Worm (Caenorhabditis elegans): ENCODE data around the gene Y7A5A.13.

The Y7A5A.13 gene

ce11 chrX:15746705-15747104 is 27.0 kb upstream of the Y7A5A.13 start, which contains the start of gene srxa-9:
srxa-9 (plus strand) TSS chrX:15747005.
- TF ChIP-seq lin-13 (GFP tag; optimal IDR thresholded peaks at IDR 0.05): no peak
- TF ChIP-seq ceh-28 (tag; optimal IDR thresholded peaks at IDR 0.05): no peak
- TF ChIP-seq Y48G9A.11 (GFP tag; IDR thresholded peaks at IDR 0.05): no peak
- TF ChIP-seq lin-39 (tag; optimal IDR thresholded peaks at IDR 0.05): no peak
- no peak for TF ChIP-seq dpl-1 (GFP tag; optimal IDR thresholded peaks at IDR 0.05)
- no peak for TF ChIP-seq php-3 (GFP tag; IDR thresholded peaks at IDR 0.05)
- no peak for TF ChIP-seq spr-1 (tag; optimal IDR thresholded peaks at IDR 0.05)
- TF ChIP-seq T20F7.1 (GFP tag; optimal IDR thresholded peaks at IDR 0.05): no peak
- TF ChIP-seq hif-1 (tag; optimal IDR thresholded peaks at IDR 0.05): no peak
- TF ChIP-seq unc-39 (tag; optimal IDR thresholded peaks at IDR 0.05): no peak
- TF ChIP-seq ceh-62 (tag; optimal IDR thresholded peaks at IDR 0.05): no peak
- TF ChIP-seq R02D3.7 (tag; optimal IDR thresholded peaks at IDR 0.05): no peak
- TF ChIP-seq ama-1 (optimal IDR thresholded peaks at IDR 0.05): no peak
- TF ChIP-seq spr-3 (GFP tag; optimal IDR thresholded peaks at IDR 0.05): no peak
- TF ChIP-seq Y75B8A.6 (GFP tag; IDR thresholded peaks at IDR 0.05): no peak
- TF ChIP-seq nhr-42 (GFP tag; IDR thresholded peaks at IDR 0.05): no peak
- TF ChIP-seq mdt-29 (GFP tag; IDR thresholded peaks at IDR 0.05): no peak
- no peak for TF ChIP-seq F37D6.2 (tag; optimal IDR thresholded peaks at IDR 0.05)
- TF ChIP-seq hmg-1.1 (GFP tag; IDR thresholded peaks at IDR 0.05): no peak
- TF ChIP-seq T26A8.4 (GFP tag; IDR thresholded peaks at IDR 0.05): no peak

ce11 chrX:15747814-15748213 is 25.8 kb upstream of the Y7A5A.13 start:
- no peak for TF ChIP-seq daf-12 (tag; optimal IDR thresholded peaks at IDR 0.05)
- TF ChIP-seq F37D6.2 (tag; optimal IDR thresholded peaks at IDR 0.05): no peak
- no peak for TF ChIP-seq jun-1 (tag; optimal IDR thresholded peaks at IDR 0.05)
- no peak for TF ChIP-seq unc-62 (GFP tag; optimal IDR thresholded peaks at IDR 0.05 in 1 of 2)
- TF ChIP-seq unc-62 (tag; optimal IDR thresholded peaks at IDR 0.05): no peak
- TF ChIP-seq dve-1 (tag; optimal IDR thresholded peaks at IDR 0.05; ENCODE audit: insufficient read depth): peak; percentile 5
- TF ChIP-seq gei-8 (GFP tag; optimal IDR thresholded peaks at IDR 0.05): no peak
- TF ChIP-seq php-3 (GFP tag; IDR thresholded peaks at IDR 0.05): 0 out of 2 replicates have a peak, but pooled peaks have one; percentile 20
- no peak for TF ChIP-seq ztf-11 (tag; optimal IDR thresholded peaks at IDR 0.05)
- TF ChIP-seq ceh-82 (tag; optimal IDR thresholded peaks at IDR 0.05): no peak
- peak; percentile 56; the same call in 1 of the 2 replicates for TF ChIP-seq vab-7 (GFP tag; IDR thresholded peaks at IDR 0.05)
- TF ChIP-seq nhr-77 (tag; optimal IDR thresholded peaks at IDR 0.05): no peak
- TF ChIP-seq Y48G9A.11 (GFP tag; IDR thresholded peaks at IDR 0.05): peak; percentile 44
- no peak for TF ChIP-seq nhr-42 (GFP tag; IDR thresholded peaks at IDR 0.05)
- peak; percentile 15 for TF ChIP-seq lir-3 (tag; optimal IDR thresholded peaks at IDR 0.05)
- TF ChIP-seq tag-97 (GFP tag; IDR thresholded peaks at IDR 0.05): no peak
- TF ChIP-seq mdl-1 (tag; optimal IDR thresholded peaks at IDR 0.05): no peak
- no peak for TF ChIP-seq ama-1 (optimal IDR thresholded peaks at IDR 0.05)
- TF ChIP-seq ceh-62 (tag; optimal IDR thresholded peaks at IDR 0.05): no peak
- 0 out of 2 replicates have a peak, but pooled peaks have one; percentile 5 for TF ChIP-seq lim-7 (GFP tag; IDR thresholded peaks at IDR 0.05)
- 0 out of 4 replicates have a peak, but pooled peaks of 1 of the 2 experiments have one; percentile 17 for TF ChIP-seq madf-5 (GFP tag; IDR thresholded peaks at IDR 0.05)
- no peak for TF ChIP-seq lin-15B (tag; optimal IDR thresholded peaks at IDR 0.05)
- no peak for TF ChIP-seq unc-130 (GFP tag; optimal IDR thresholded peaks at IDR 0.05)
- no peak for TF ChIP-seq egl-27 (tag; optimal IDR thresholded peaks at IDR 0.05)
- peak; percentile 0 for TF ChIP-seq rbr-2 (tag; optimal IDR thresholded peaks at IDR 0.05)
- TF ChIP-seq T26A8.4 (GFP tag; IDR thresholded peaks at IDR 0.05): peak; percentile 81
- TF ChIP-seq lin-1 (GFP tag; IDR thresholded peaks at IDR 0.05): 0 out of 2 replicates have a peak, but pooled peaks have one; percentile 8
- TF ChIP-seq aly-2 (tag; optimal IDR thresholded peaks at IDR 0.05): no peak
- TF ChIP-seq arid-1 (GFP tag; conservative IDR thresholded peaks at IDR 0.05): 0 out of 2 replicates have a peak, but pooled peaks have one; percentile 5
- 0 out of 2 replicates have a peak, but pooled peaks have one; percentile 45 for TF ChIP-seq D1046.2 (GFP tag; IDR thresholded peaks at IDR 0.05)
- peak; percentile 81 for TF ChIP-seq egl-43 (GFP tag; IDR thresholded peaks at IDR 0.05)
- TF ChIP-seq nhr-76 (tag; optimal IDR thresholded peaks at IDR 0.05): no peak
- TF ChIP-seq skn-1 (tag; optimal IDR thresholded peaks at IDR 0.05): no peak
- no peak for TF ChIP-seq Y105C5A.15 (GFP tag; IDR thresholded peaks at IDR 0.05)
- 0 out of 2 replicates have a peak, but pooled peaks have one; percentile 5 for TF ChIP-seq snpc-1.2 (GFP tag; IDR thresholded peaks at IDR 0.05)
- no peak for TF ChIP-seq duxl-1 (tag; optimal IDR thresholded peaks at IDR 0.05; ENCODE audit: poor library complexity)
- TF ChIP-seq daf-16 (GFP tag; optimal IDR thresholded peaks at IDR 0.05): peak in 1 of 2 experiments; percentile 15
- TF ChIP-seq daf-16 (tag; optimal IDR thresholded peaks at IDR 0.05): peak; percentile 5

Measured in whole organism, L4 larva.